Worm (Caenorhabditis elegans) whole organism, midembryonic: ENCODE results near the gene metl-6.

Experiments
- T22C8.4 ChIP-seq: fragments of 200-800 bp; sonication (Bioruptor generic); IDR thresholded peaks from 2 replicates; pipeline ENCODE4 v1.3.6; 2022; ENCODE audit warnings: missing genetic modification characterization, missing compliant biosample characterization
- med-1 ChIP-seq: sonication (generic microtip); optimal IDR thresholded peaks from 2 replicates; lab custom pipeline; 2017; ENCODE audit warnings: missing genetic modification characterization, mild to moderate bottlenecking, missing compliant biosample characterization, antibody characterized with exemption, missing genetic modification reagents; ENCODE audit not compliant: insufficient read depth
- ref-1 ChIP-seq: fragments of 200-800 bp; sonication (Bioruptor generic); conservative IDR thresholded peaks from 2 replicates; pipeline ENCODE4 v1.3.6; 2022; ENCODE audit warnings: missing genetic modification reagents, missing genetic modification characterization, missing compliant biosample characterization
- ztf-23 ChIP-seq: fragments of 200-800 bp; sonication (Bioruptor generic); IDR thresholded peaks from 2 replicates; pipeline ENCODE4 v1.3.6; 2022; ENCODE audit warnings: missing genetic modification reagents, missing genetic modification characterization, missing compliant biosample characterization
- ztf-29 ChIP-seq: fragments of 200-800 bp; sonication (Bioruptor generic); IDR thresholded peaks from 2 replicates; pipeline ENCODE4 v1.3.6; 2022; ENCODE audit warnings: missing genetic modification reagents, missing genetic modification characterization, missing compliant biosample characterization

DNA sequence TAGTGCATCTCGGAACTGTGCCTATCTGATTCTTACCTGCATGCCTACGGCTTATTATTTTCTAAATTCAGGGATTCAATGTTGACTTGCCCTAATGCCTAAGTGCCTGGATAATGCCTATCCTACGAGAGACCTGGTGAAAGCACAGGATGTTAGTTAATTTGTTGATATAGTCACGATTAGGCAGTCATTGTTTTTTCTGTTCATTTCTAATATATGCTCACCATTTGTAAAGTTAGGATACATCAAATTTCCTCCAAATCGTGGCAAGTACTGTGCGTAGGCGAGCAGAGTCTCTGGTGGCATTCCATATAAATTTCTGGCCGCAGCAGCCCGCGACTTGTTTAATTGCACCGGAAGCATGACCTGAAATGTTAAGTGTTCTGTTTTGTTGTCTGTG lies 44.6 kb upstream of the metl-6 start:
- TF ChIP-seq med-1 (GFP tag; lab: Kevin White, UChicago) (no peak), ztf-23 (GFP tag; lab: Robert Waterston, UW) (no peak), T22C8.4 (GFP tag; lab: Robert Waterston, UW) (no peak), ztf-29 (GFP tag; lab: Robert Waterston, UW) (no peak), ref-1 (GFP tag; lab: Robert Waterston, UW) (no peak)
